Fruit fly (Drosophila melanogaster): Measurements from ENCODE around the gene Mkrn1.
A peak's percentile ranks its signal among the peaks of the same experiment; 100 is the strongest.

Mkrn1 gene

dm6 chr3L:21568848-21569372, 35.4 kb upstream of the Mkrn1 start, which contains the start of the genes CRIF and SMC5 (continued):
- no peak for TF ChIP-seq so (GFP tag; IDR thresholded peaks at IDR 0.05)
- peak; percentile 24 for TF ChIP-seq Lhr (GFP tag; optimal IDR thresholded peaks at IDR 0.05)
- TF ChIP-seq Dad (GFP tag; optimal IDR thresholded peaks at IDR 0.05): peak; percentile 44
- no peak for TF ChIP-seq hkb (optimal IDR thresholded peaks at IDR 0.05)
- 0 out of 2 replicates have a peak, but pooled peaks have one; percentile 21 for TF ChIP-seq hkb (GFP tag; IDR thresholded peaks at IDR 0.05)
- no peak for TF ChIP-seq abd-A (tag; optimal IDR thresholded peaks at IDR 0.05)
- peak; percentile 93 for TF ChIP-seq Med (GFP tag)

dm6 chr3L:21568254-21568653, 34.7 kb upstream of the Mkrn1 start:
- TF ChIP-seq Atf6 (GFP tag; IDR thresholded peaks at IDR 0.05) (no peak), Med (GFP tag) (peak; percentile 65), hkb (optimal IDR thresholded peaks at IDR 0.05) (no peak), hkb (GFP tag; IDR thresholded peaks at IDR 0.05) (no peak), CG7987 (GFP tag; optimal IDR thresholded peaks at IDR 0.05) (no peak), Kr (GFP tag; optimal IDR thresholded peaks at IDR 0.05) (no peak), Ets65A (GFP tag) (peak; percentile 85), Pdp1 (GFP tag; optimal IDR thresholded peaks at IDR 0.05) (peak in 1 of 2 experiments; percentile 92), sens (GFP tag) (peak; percentile 44)

- TF ChIP-seq disco-r (GFP tag; optimal IDR thresholded peaks at IDR 0.05) (no peak), CG8281 (tag; optimal IDR thresholded peaks at IDR 0.05) (no peak), tap (tag; optimal IDR thresholded peaks at IDR 0.05) (no peak), Antp (GFP tag; optimal IDR thresholded peaks at IDR 0.05) (no peak), Dek (tag; optimal IDR thresholded peaks at IDR 0.05) (no peak), CG7963 (GFP tag; IDR thresholded peaks at IDR 0.05; ENCODE audit: partially characterized antibody) (no peak)
Observed at dm6 chr3L:21565126-21565525, 31.6 kb upstream of the Mkrn1 start, which contains the start of gene CG7634. CG7634 (plus strand) TSS chr3L:21565426.

dm6 chr3L:21562081-21562480, 28.6 kb upstream of the Mkrn1 start, which contains the start of gene CapaR:
CapaR (minus strand) TSS chr3L:21562181.
- TF ChIP-seq H15 (GFP tag; IDR thresholded peaks at IDR 0.05): no peak
- TF ChIP-seq Ets65A (GFP tag): peak; percentile 37
- TF ChIP-seq CG3407 (GFP tag; optimal IDR thresholded peaks at IDR 0.05): no peak
- peak; percentile 22 for TF ChIP-seq D19B (GFP tag; optimal IDR thresholded peaks at IDR 0.05)

- TF ChIP-seq Blimp-1 (GFP tag; optimal IDR thresholded peaks at IDR 0.05) (peak; percentile 90), Awh (GFP tag; IDR thresholded peaks at IDR 0.05) (0 out of 2 replicates have a peak, but pooled peaks have one; percentile 11), grn (GFP tag; optimal IDR thresholded peaks at IDR 0.05) (peak; percentile 33), Mrtf (GFP tag; IDR thresholded peaks at IDR 0.05) (no peak)
Observed at dm6 chr3L:21558176-21558871, 24.8 kb upstream of the Mkrn1 start, which contains the start of gene CG7173. CG7173 (minus strand) TSS chr3L:21558226.

dm6 chr3L:21554752-21555151, 21.2 kb upstream of the Mkrn1 start, which contains the start of gene Wnk:
Wnk (minus strand) TSS chr3L:21554928.
- TF ChIP-seq ara (GFP tag; IDR thresholded peaks at IDR 0.05) (no peak), disco-r (GFP tag; optimal IDR thresholded peaks at IDR 0.05) (no peak), al (GFP tag; IDR thresholded peaks at IDR 0.05) (no peak), onecut (GFP tag; IDR thresholded peaks at IDR 0.05) (no peak), Sry-δ (GFP tag; optimal IDR thresholded peaks at IDR 0.05) (peak; percentile 67), Dp (GFP tag; optimal IDR thresholded peaks at IDR 0.05) (peak; percentile 35), CG11093 (GFP tag; IDR thresholded peaks at IDR 0.05) (no peak), CrebB (tag; optimal IDR thresholded peaks at IDR 0.05) (no peak), CG9797 (GFP tag; optimal IDR thresholded peaks at IDR 0.05) (peak; percentile 33), ranshi (GFP tag; IDR thresholded peaks at IDR 0.05) (no peak), emc (GFP tag; optimal IDR thresholded peaks at IDR 0.05) (no peak), NfI (GFP tag; optimal IDR thresholded peaks at IDR 0.05) (no peak), CG6791 (GFP tag; IDR thresholded peaks at IDR 0.05; ENCODE audit: partially characterized antibody) (peak; percentile 73), CG4617 (GFP tag; optimal IDR thresholded peaks at IDR 0.05; ENCODE audit: borderline replicate concordance) (peak; percentile 62), grau (tag; optimal IDR thresholded peaks at IDR 0.05) (no peak), CG2889 (GFP tag; IDR thresholded peaks at IDR 0.05) (no peak)

All from whole organism, embryonic.